Worm (Caenorhabditis elegans) whole organism, L4 larva: ENCODE results near the gene let-721.

Experiments
- duxl-1 ChIP-seq: sonication (generic microtip); optimal IDR thresholded peaks from 2 replicates; lab custom pipeline; 2016; ENCODE audit warnings: mild to moderate bottlenecking, missing genetic modification characterization, moderate library complexity, missing compliant biosample characterization; ENCODE audit not compliant: poor library complexity
- mes-2 ChIP-seq: sonication (generic microtip); optimal IDR thresholded peaks from 2 replicates; lab custom pipeline; 2016; ENCODE audit warnings: missing genotype, mild to moderate bottlenecking, missing genetic modification characterization, missing compliant biosample characterization; ENCODE audit not compliant: poor library complexity, severe bottlenecking
- pha-4 ChIP-seq, 2 experiments: fragments of 150-350 bp in 1 of 2; fragments of 200-800 bp in 1 of 2; sonication (Bioruptor generic) in 1 of 2; IDR thresholded peaks in 1 of 2; optimal IDR thresholded peaks in 1 of 2; 2 replicates each; pipeline versions ENCODE4 v1.3.6 to Lab custom; 2014 to 2022; ENCODE audit warnings: missing genetic modification characterization in 2 of 2, missing genetic modification reagents in 2 of 2, missing biosample characterization in 1 of 2, missing compliant biosample characterization in 1 of 2
- pqm-1 ChIP-seq: sonication (generic microtip); optimal IDR thresholded peaks from 2 replicates; lab custom pipeline; 2017; ENCODE audit warnings: missing biosample characterization, missing genetic modification characterization
- snpc-4 ChIP-seq: fragments of 150-350 bp; optimal IDR thresholded peaks from 2 replicates; lab custom pipeline; 2014; ENCODE audit warnings: missing biosample characterization, missing genetic modification characterization
- unc-39 ChIP-seq: sonication (generic microtip); optimal IDR thresholded peaks from 2 replicates; lab custom pipeline; 2017; ENCODE audit warnings: missing biosample characterization, missing genetic modification characterization
- unc-62 ChIP-seq, 3 experiments: fragments of 150-350 bp in 1 of 3; sonication (generic microtip); optimal IDR thresholded peaks in 2 of 3; peaks in 1 of 3; 1 replicate in 1 of 3; 2 replicates in 2 of 3; lab custom pipeline; 2014 to 2017; ENCODE audit warnings: missing biosample characterization in 3 of 3, missing genetic modification characterization in 3 of 3, missing genetic modification reagents in 3 of 3, missing genotype in 1 of 3

- TF ChIP-seq unc-62 (GFP tag; optimal IDR thresholded peaks at IDR 0.05 in 1 of 2; lab: Kevin White, UChicago) (no peak), unc-62 (tag; optimal IDR thresholded peaks at IDR 0.05; lab: Kevin White, UChicago) (no peak), snpc-4 (tag; lab: Kevin White, UChicago) (no peak), unc-39 (tag; lab: Kevin White, UChicago) (no peak), pha-4 (GFP tag; IDR thresholded peaks at IDR 0.05; lab: Robert Waterston, UW) (no peak), pha-4 (tag; optimal IDR thresholded peaks at IDR 0.05; lab: Kevin White, UChicago) (no peak), pqm-1 (tag; lab: Kevin White, UChicago) (no peak), mes-2 (no peak), duxl-1 (tag; lab: Kevin White, UChicago) (no peak)
Measured at ce11 chrIII:6406829-6407228, 39.9 kb downstream of the let-721 start, which contains the start of gene let-756.
